Worm (Caenorhabditis elegans) whole organism, L1 larva: ENCODE measurements around the gene drd-50.

ENCODE experiments used
- Y116A8C.19 ChIP-seq: sonication (generic microtip); optimal IDR thresholded peaks from 2 replicates; lab custom pipeline; 2016; ENCODE audit warnings: missing compliant biosample characterization, missing genetic modification characterization, borderline replicate concordance
- alr-1 ChIP-seq: fragments of 200-800 bp; sonication (Bioruptor generic); optimal IDR thresholded peaks from 2 replicates; lab custom pipeline; 2018; ENCODE audit warnings: borderline replicate concordance, mild to moderate bottlenecking, missing genetic modification characterization, missing compliant biosample characterization
- efl-3 ChIP-seq: fragments of 200-800 bp; sonication (Bioruptor generic); optimal IDR thresholded peaks from 2 replicates; lab custom pipeline; 2018; ENCODE audit warnings: mild to moderate bottlenecking, missing genetic modification characterization, missing compliant biosample characterization
- lin-15B ChIP-seq: fragments of 150-350 bp; sonication (generic microtip); optimal IDR thresholded peaks from 3 replicates; lab custom pipeline; 2014; ENCODE audit warnings: missing biosample characterization, missing genetic modification characterization
- lsy-2 ChIP-seq, 2 experiments: fragments of 150-350 bp; optimal IDR thresholded peaks; 2 replicates each; lab custom pipeline; 2014; ENCODE audit warnings: missing biosample characterization in 2 of 2, missing genetic modification characterization in 2 of 2
- nhr-28 ChIP-seq: fragments of 150-350 bp; optimal IDR thresholded peaks from 2 replicates; lab custom pipeline; 2014; ENCODE audit warnings: missing biosample characterization, missing genetic modification characterization

ce11 chrIV:4150138-4150537 is 32.6 kb downstream of the drd-50 start:
- TF ChIP-seq lin-15B (tag; lab: Kevin White, UChicago): no peak
- TF ChIP-seq nhr-28 (tag; lab: Kevin White, UChicago): no peak
- TF ChIP-seq efl-3: no peak
- TF ChIP-seq lsy-2 (tag; optimal IDR thresholded peaks at IDR 0.05; lab: Kevin White, UChicago): no peak
- TF ChIP-seq Y116A8C.19 (tag; lab: Kevin White, UChicago): no peak
- no peak for TF ChIP-seq alr-1 (tag; lab: Kevin White, UChicago)
